Fruit fly (Drosophila melanogaster) whole organism, adult: ENCODE measurements around the gene CG31365.

ENCODE experiments used
- CG11617 ChIP-seq: fragments of 200-800 bp; sonication (Bioruptor generic); optimal IDR thresholded peaks from 2 replicates; lab custom pipeline; 2017; ENCODE audit warnings: mild to moderate bottlenecking, missing biosample characterization, missing genetic modification reagents, missing genetic modification characterization
- CG12768 ChIP-seq: fragments of 200-800 bp; sonication (Bioruptor generic); optimal IDR thresholded peaks from 2 replicates; lab custom pipeline; 2017; ENCODE audit warnings: missing biosample characterization, missing genetic modification characterization, mild to moderate bottlenecking, moderate library complexity, missing genetic modification reagents
- CG14711 ChIP-seq: fragments of 200-800 bp; sonication (Bioruptor generic); optimal IDR thresholded peaks from 2 replicates; lab custom pipeline; 2018; ENCODE audit warnings: missing biosample characterization, mild to moderate bottlenecking, missing genetic modification characterization, moderate library complexity
- CG1620 ChIP-seq: fragments of 200-800 bp; sonication (Bioruptor generic); optimal IDR thresholded peaks from 2 replicates; lab custom pipeline; 2016; ENCODE audit warnings: missing biosample characterization, missing genetic modification characterization
- CG33017 ChIP-seq: fragments of 200-800 bp; sonication (Bioruptor generic); optimal IDR thresholded peaks from 2 replicates; lab custom pipeline; 2018; ENCODE audit warnings: missing biosample characterization, mild to moderate bottlenecking, missing genetic modification characterization, moderate library complexity
- CG5204 ChIP-seq: fragments of 200-800 bp; sonication (Bioruptor generic); optimal IDR thresholded peaks from 2 replicates; lab custom pipeline; 2016; ENCODE audit warnings: missing biosample characterization, missing genetic modification characterization
- CG7045 ChIP-seq: fragments of 200-800 bp; sonication (Bioruptor generic); optimal IDR thresholded peaks from 2 replicates; lab custom pipeline; 2017; ENCODE audit warnings: missing biosample characterization, mild to moderate bottlenecking, missing genetic modification characterization
- CG7101 ChIP-seq: fragments of 200-800 bp; sonication (Bioruptor generic); optimal IDR thresholded peaks from 2 replicates; lab custom pipeline; 2018; ENCODE audit warnings: missing biosample characterization, mild to moderate bottlenecking, missing genetic modification characterization, moderate library complexity
- Clk ChIP-seq: fragments of 200-800 bp; sonication (Bioruptor generic); optimal IDR thresholded peaks from 2 replicates; lab custom pipeline; 2017; ENCODE audit warnings: missing biosample characterization, missing genetic modification characterization
- Crg-1 ChIP-seq: fragments of 200-800 bp; sonication (Bioruptor generic); optimal IDR thresholded peaks from 2 replicates; lab custom pipeline; 2016; ENCODE audit warnings: missing biosample characterization, missing genetic modification characterization
- Hr96 ChIP-seq: fragments of 200-800 bp; sonication (Bioruptor generic); optimal IDR thresholded peaks from 2 replicates; lab custom pipeline; 2016; ENCODE audit warnings: missing biosample characterization, missing genetic modification characterization
- Mnt ChIP-seq: fragments of 200-800 bp; sonication (Bioruptor generic); optimal IDR thresholded peaks from 2 replicates; lab custom pipeline; 2016; ENCODE audit warnings: missing biosample characterization, mild to moderate bottlenecking, missing genetic modification characterization
- bab1 ChIP-seq: fragments of 200-800 bp; sonication (Bioruptor generic); optimal IDR thresholded peaks from 3 replicates; lab custom pipeline; 2019; ENCODE audit warnings: missing biosample characterization, mild to moderate bottlenecking, missing genetic modification characterization, moderate library complexity
- cic ChIP-seq: fragments of 200-800 bp; sonication (Bioruptor generic); optimal IDR thresholded peaks from 2 replicates; lab custom pipeline; 2017; ENCODE audit warnings: missing biosample characterization, mild to moderate bottlenecking, missing genetic modification characterization, moderate library complexity
- cnc ChIP-seq, 2 experiments: fragments of >200 bp; optimal IDR thresholded peaks; 2 replicates each; lab custom pipeline; 2017
- kay ChIP-seq: fragments of 200-800 bp; sonication (Bioruptor generic); peaks from one replicate; lab custom pipeline; 2016; ENCODE audit warnings: missing biosample characterization, missing genetic modification characterization, borderline replicate concordance
- ovo ChIP-seq: fragments of 200-800 bp; sonication (Bioruptor generic); optimal IDR thresholded peaks from 2 replicates; lab custom pipeline; 2016; ENCODE audit warnings: missing biosample characterization, missing genetic modification characterization
- pad ChIP-seq: fragments of 200-800 bp; sonication (Bioruptor generic); optimal IDR thresholded peaks from 3 replicates; lab custom pipeline; 2017; ENCODE audit warnings: missing biosample characterization, missing genetic modification characterization, mild to moderate bottlenecking, moderate library complexity, missing genetic modification reagents
- tj ChIP-seq: fragments of 200-800 bp; sonication (Bioruptor generic); optimal IDR thresholded peaks from 3 replicates; lab custom pipeline; 2017; ENCODE audit warnings: missing biosample characterization, mild to moderate bottlenecking, missing genetic modification characterization, moderate library complexity
- toe ChIP-seq: fragments of 200-800 bp; sonication (Bioruptor generic); optimal IDR thresholded peaks from 2 replicates; lab custom pipeline; 2016; ENCODE audit warnings: missing biosample characterization, missing genetic modification characterization

CG31365 gene

DNA sequence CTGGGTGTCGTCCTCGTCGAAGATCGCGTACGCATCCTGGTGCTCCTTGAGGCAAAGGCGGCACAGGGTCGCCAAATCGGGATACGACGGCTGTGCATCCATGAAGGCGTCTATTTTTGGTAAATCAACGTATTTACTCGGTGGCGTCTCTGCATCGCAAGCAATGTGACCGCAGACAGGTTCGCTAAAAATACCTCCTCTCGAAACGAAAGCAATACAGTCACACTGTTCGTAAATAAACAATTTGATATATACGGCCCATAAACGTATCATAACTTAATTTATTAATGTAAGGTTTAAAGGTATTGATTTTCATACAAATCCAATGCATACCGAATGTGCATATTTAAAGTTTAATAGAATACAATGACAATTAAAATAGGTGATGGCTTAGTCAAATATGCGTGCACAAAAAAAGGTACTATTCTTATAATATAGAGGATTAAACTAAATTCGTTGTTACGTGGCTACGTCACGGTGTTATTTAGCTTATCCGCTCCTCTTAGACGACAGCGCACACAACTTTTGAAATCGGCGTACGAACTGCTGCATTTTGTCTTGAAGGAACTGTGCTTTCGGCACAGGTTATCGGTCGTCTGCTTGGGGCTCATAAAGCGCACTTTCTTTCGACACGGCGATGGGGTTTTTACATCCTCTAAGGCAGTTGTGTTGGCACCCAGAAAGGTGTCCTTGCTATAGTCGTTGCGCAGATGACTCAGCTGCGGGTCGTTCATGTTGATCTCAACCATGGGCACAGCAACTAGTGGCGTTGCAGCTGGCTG, at the start of gene CG31365:
TSS of gene CG31365 (minus strand) at position 182 of the 782 bp plus-strand sequence.
- peak; percentile 28 for TF ChIP-seq CG11617 (GFP tag; lab: Kevin White, UChicago)
- TF ChIP-seq bab1 = peak; percentile 29
- TF ChIP-seq CG1620 (GFP tag; lab: Kevin White, UChicago) = no peak

DNA sequence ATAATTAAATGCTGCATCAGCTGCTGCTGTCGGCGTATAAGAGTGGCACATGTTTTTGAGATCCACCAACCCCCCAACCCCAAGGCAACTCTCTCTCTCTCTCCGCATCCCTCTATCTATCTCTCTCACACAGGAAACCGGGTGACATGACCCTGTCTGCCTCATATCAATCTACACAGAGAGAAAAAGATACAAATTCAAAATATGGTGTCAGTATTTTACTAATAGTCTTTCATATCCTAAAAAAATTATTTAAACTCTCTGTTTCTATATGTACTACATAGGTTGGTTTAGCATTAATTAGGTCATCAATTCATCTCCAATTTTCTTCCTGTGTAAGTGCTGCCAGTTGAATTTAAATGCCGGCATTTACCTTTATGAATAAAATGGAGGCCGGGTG, 49.2 kb upstream of the CG31365 start:
- TF ChIP-seq tj (GFP tag; lab: Kevin White, UChicago) = peak; percentile 6
- peak; percentile 59 for TF ChIP-seq CG7101 (tag; lab: Kevin White, UChicago)
- TF ChIP-seq CG5204 (GFP tag; lab: Kevin White, UChicago) = no peak
- TF ChIP-seq CG11617 (GFP tag; lab: Kevin White, UChicago) = peak; percentile 21
- TF ChIP-seq CG1620 (GFP tag; lab: Kevin White, UChicago) = no peak
- no peak for TF ChIP-seq kay (GFP tag; lab: Kevin White, UChicago)
- no peak for TF ChIP-seq CG33017 (tag; lab: Kevin White, UChicago)
- peak; percentile 18 for TF ChIP-seq bab1
- peak; percentile 61 for TF ChIP-seq CG14711 (tag; lab: Kevin White, UChicago)

DNA sequence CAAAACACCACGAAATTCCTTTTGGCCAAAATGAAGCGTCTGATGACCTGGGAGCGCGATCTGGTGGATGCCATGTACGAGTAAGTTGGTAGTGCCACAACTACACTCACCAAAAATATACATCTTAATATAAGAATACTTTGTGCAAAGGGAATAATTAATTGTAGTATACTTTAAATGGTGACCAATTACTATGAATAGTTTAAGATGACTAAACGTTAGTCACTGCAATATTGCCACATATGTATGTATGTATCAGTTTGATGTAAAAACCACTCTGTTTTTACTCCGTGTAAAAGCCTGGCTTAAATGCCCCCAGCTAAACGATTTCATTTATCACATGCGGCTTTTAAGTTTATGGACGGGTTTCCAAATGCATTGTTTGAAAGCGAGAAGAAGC, 48.5 kb upstream of the CG31365 start:
- TF ChIP-seq Clk (GFP tag; lab: Kevin White, UChicago) (no peak), toe (GFP tag; lab: Kevin White, UChicago) (no peak), cic (GFP tag; lab: Kevin White, UChicago) (no peak), CG11617 (GFP tag; lab: Kevin White, UChicago) (no peak), CG12768 (GFP tag; lab: Kevin White, UChicago) (no peak), ovo (GFP tag; lab: Kevin White, UChicago) (no peak), CG14711 (tag; lab: Kevin White, UChicago) (no peak), Hr96 (GFP tag; lab: Kevin White, UChicago) (no peak), cnc (optimal IDR thresholded peaks at IDR 0.05; lab: Kevin White, UChicago) (no peak), Mnt (GFP tag; lab: Kevin White, UChicago) (no peak), CG7045 (GFP tag; lab: Kevin White, UChicago) (no peak), CG7101 (tag; lab: Kevin White, UChicago) (no peak)

dm6 chr3R:23173393-23173981, 47.3 kb upstream of the CG31365 start, which contains the start of gene CG46310:
TSS of gene CG46310 (plus strand) at chr3R:23173873.
- TF ChIP-seq CG11617 (GFP tag; lab: Kevin White, UChicago) (peak; percentile 74), cic (GFP tag; lab: Kevin White, UChicago) (peak; percentile 83), Hr96 (GFP tag; lab: Kevin White, UChicago) (peak; percentile 51), Crg-1 (GFP tag; lab: Kevin White, UChicago) (peak; percentile 60), tj (GFP tag; lab: Kevin White, UChicago) (peak; percentile 14), CG7045 (GFP tag; lab: Kevin White, UChicago) (peak; percentile 44), toe (GFP tag; lab: Kevin White, UChicago) (no peak), CG5204 (GFP tag; lab: Kevin White, UChicago) (no peak), CG1620 (GFP tag; lab: Kevin White, UChicago) (no peak), CG33017 (tag; lab: Kevin White, UChicago) (peak; percentile 79), cnc (optimal IDR thresholded peaks at IDR 0.05; lab: Kevin White, UChicago) (no peak), pad (peak; percentile 58), Clk (GFP tag; lab: Kevin White, UChicago) (peak; percentile 20), Mnt (GFP tag; lab: Kevin White, UChicago) (peak; percentile 48), CG12768 (GFP tag; lab: Kevin White, UChicago) (peak; percentile 74), ovo (GFP tag; lab: Kevin White, UChicago) (peak; percentile 15), bab1 (peak; percentile 22), CG14711 (tag; lab: Kevin White, UChicago) (peak; percentile 50), kay (GFP tag; lab: Kevin White, UChicago) (no peak), CG7101 (tag; lab: Kevin White, UChicago) (peak; percentile 87)

dm6 chr3R:23171867-23172266, 45.6 kb upstream of the CG31365 start:
- TF ChIP-seq CG33017 (tag; lab: Kevin White, UChicago) (no peak), CG5204 (GFP tag; lab: Kevin White, UChicago) (no peak)

DNA sequence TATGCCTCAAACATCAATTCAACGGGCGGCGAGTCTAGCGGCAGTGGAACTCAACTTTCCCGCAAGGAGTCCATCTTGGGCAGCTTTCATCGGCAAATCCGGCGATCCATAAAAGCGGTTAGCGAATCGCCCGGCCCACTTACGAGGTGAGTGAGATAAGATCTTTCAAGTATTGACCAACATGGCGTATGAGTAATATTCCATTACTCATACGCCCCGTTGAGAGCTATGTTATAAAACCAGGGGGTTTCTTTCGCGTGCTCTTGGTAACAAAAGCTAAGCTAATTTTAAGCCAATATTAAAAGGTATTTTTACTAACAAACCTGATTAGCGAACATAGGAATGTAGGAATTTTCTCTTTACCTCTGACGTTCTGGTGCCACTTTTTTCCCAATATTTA, 44.1 kb upstream of the CG31365 start:
- no peak for TF ChIP-seq pad
- no peak for TF ChIP-seq cnc (optimal IDR thresholded peaks at IDR 0.05; lab: Kevin White, UChicago)
- no peak for TF ChIP-seq CG11617 (GFP tag; lab: Kevin White, UChicago)
- TF ChIP-seq Mnt (GFP tag; lab: Kevin White, UChicago) = no peak
- no peak for TF ChIP-seq CG7045 (GFP tag; lab: Kevin White, UChicago)
- no peak for TF ChIP-seq CG14711 (tag; lab: Kevin White, UChicago)
- no peak for TF ChIP-seq tj (GFP tag; lab: Kevin White, UChicago)
- no peak for TF ChIP-seq CG7101 (tag; lab: Kevin White, UChicago)
- no peak for TF ChIP-seq CG1620 (GFP tag; lab: Kevin White, UChicago)
- no peak for TF ChIP-seq Crg-1 (GFP tag; lab: Kevin White, UChicago)
- no peak for TF ChIP-seq bab1
- TF ChIP-seq ovo (GFP tag; lab: Kevin White, UChicago) = no peak
- no peak for TF ChIP-seq cic (GFP tag; lab: Kevin White, UChicago)
- no peak for TF ChIP-seq CG12768 (GFP tag; lab: Kevin White, UChicago)
